Worm (Caenorhabditis elegans): ENCODE measurements around the gene F09E5.16.

F09E5.16 gene

ce11 chrII:5379614-5380077 lies 14.1 kb upstream of the F09E5.16 start, which contains the start of gene pkc-3 (continued):
- TF ChIP-seq ceh-100 (GFP tag; IDR thresholded peaks at IDR 0.05) (peak; percentile 23; the same call in 1 of the 2 replicates), B0261.1 (tag; optimal IDR thresholded peaks at IDR 0.05) (no peak), egl-44 (GFP tag; IDR thresholded peaks at IDR 0.05) (peak; percentile 30; the same call in 1 of the 2 replicates), ztf-3 (GFP tag; optimal IDR thresholded peaks at IDR 0.05) (no peak), nhr-179 (tag; optimal IDR thresholded peaks at IDR 0.05) (no peak), madf-3 (GFP tag; IDR thresholded peaks at IDR 0.05) (peak; percentile 72), attf-6 (GFP tag; IDR thresholded peaks at IDR 0.05) (peak; percentile 45; the same call in 1 of the 2 replicates)

DNA sequence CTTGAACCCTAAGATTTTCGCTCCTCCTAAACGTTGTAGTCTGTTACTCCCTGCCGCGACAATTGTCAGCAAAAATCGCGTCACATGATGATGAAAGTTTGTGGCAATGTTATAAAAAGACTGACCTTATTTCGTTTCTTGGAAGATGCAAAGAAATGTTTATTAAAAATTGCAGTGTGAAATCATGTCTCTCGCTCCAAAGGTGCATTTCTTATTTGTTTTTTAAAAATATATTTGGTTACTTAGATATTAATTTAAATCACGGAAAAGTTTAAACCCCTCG lies 12.6 kb upstream of the F09E5.16 start:
- TF ChIP-seq tlf-1 (GFP tag; optimal IDR thresholded peaks at IDR 0.05) (no peak), lin-26 (GFP tag; IDR thresholded peaks at IDR 0.05) (0 out of 2 replicates have a peak, but pooled peaks have one; percentile 29), atf-7 (tag; optimal IDR thresholded peaks at IDR 0.05) (no peak), let-607 (tag; optimal IDR thresholded peaks at IDR 0.05) (peak in 1 of 2 experiments; percentile 5), nhr-80 (tag; optimal IDR thresholded peaks at IDR 0.05) (peak; percentile 16), hmg-20 (GFP tag; IDR thresholded peaks at IDR 0.05) (no peak), B0019.2 (GFP tag; conservative IDR thresholded peaks at IDR 0.05) (no peak), ZK185.1 (tag; optimal IDR thresholded peaks at IDR 0.05; ENCODE audit: poor library complexity, severe bottlenecking) (no peak), K12H6.12 (tag; optimal IDR thresholded peaks at IDR 0.05) (no peak), fkh-3 (tag; optimal IDR thresholded peaks at IDR 0.05) (no peak), C06A6.2 (GFP tag; conservative IDR thresholded peaks at IDR 0.05) (no peak), bed-1 (GFP tag; IDR thresholded peaks at IDR 0.05) (no peak), mxl-1 (tag; optimal IDR thresholded peaks at IDR 0.05) (no peak), dpff-1 (tag; optimal IDR thresholded peaks at IDR 0.05) (no peak)

ce11 chrII:5377467-5378238 lies 12.1 kb upstream of the F09E5.16 start, which contains the start of gene prdx-2:
Gene prdx-2 (plus strand): TSS chrII:5378195.
- no peak for TF ChIP-seq mxl-1 (tag; optimal IDR thresholded peaks at IDR 0.05)
- no peak for TF ChIP-seq Y79H2A.3 (GFP tag; conservative IDR thresholded peaks at IDR 0.05)
- no peak for TF ChIP-seq zim-3 (tag; optimal IDR thresholded peaks at IDR 0.05)
- no peak for TF ChIP-seq snpc-4 (GFP tag; optimal IDR thresholded peaks at IDR 0.05)
- TF ChIP-seq snpc-4 (tag; optimal IDR thresholded peaks at IDR 0.05), result no peak
- TF ChIP-seq tlf-1 (GFP tag; optimal IDR thresholded peaks at IDR 0.05), result peak; percentile 81
- no peak for TF ChIP-seq egrh-3 (GFP tag; IDR thresholded peaks at IDR 0.05)
- TF ChIP-seq lin-54 (GFP tag; optimal IDR thresholded peaks at IDR 0.05), result peak; percentile 75
- TF ChIP-seq aptf-3 (GFP tag; IDR thresholded peaks at IDR 0.05), result no peak
- no peak for TF ChIP-seq bed-2 (GFP tag; IDR thresholded peaks at IDR 0.05)
- peak; percentile 35 for TF ChIP-seq snpc-3.4 (tag; optimal IDR thresholded peaks at IDR 0.05)
- no peak for TF ChIP-seq F22D6.2 (tag; optimal IDR thresholded peaks at IDR 0.05)
- no peak for TF ChIP-seq gei-17 (GFP tag; optimal IDR thresholded peaks at IDR 0.05)
- no peak for TF ChIP-seq egl-44 (GFP tag; IDR thresholded peaks at IDR 0.05)
- peak; percentile 67; the same call in 1 of the 2 replicates for TF ChIP-seq Y95B8A.8 (GFP tag; IDR thresholded peaks at IDR 0.05)
- TF ChIP-seq nhr-120 (GFP tag; IDR thresholded peaks at IDR 0.05), result no peak
- TF ChIP-seq athp-1 (tag; optimal IDR thresholded peaks at IDR 0.05), result peak; percentile 44
- no peak for TF ChIP-seq hlh-26 (GFP tag; conservative IDR thresholded peaks at IDR 0.05)
- TF ChIP-seq pbrm-1 (GFP tag; IDR thresholded peaks at IDR 0.05), result peak; percentile 68; the same call in 1 of the 2 replicates
- peak; percentile 68; the same call in 1 of the 2 replicates for TF ChIP-seq attf-6 (GFP tag; IDR thresholded peaks at IDR 0.05)
- TF ChIP-seq let-526 (GFP tag; IDR thresholded peaks at IDR 0.05), result no peak
- TF ChIP-seq ztf-3 (GFP tag; optimal IDR thresholded peaks at IDR 0.05), result no peak
- TF ChIP-seq lag-1 (GFP tag; IDR thresholded peaks at IDR 0.05), result no peak
- peak; percentile 14; the same call in 1 of the 2 replicates for TF ChIP-seq hmg-1.2 (GFP tag; IDR thresholded peaks at IDR 0.05)
- no peak for TF ChIP-seq akir-1 (GFP tag; optimal IDR thresholded peaks at IDR 0.05)
- peak; percentile 37 for TF ChIP-seq unc-130 (GFP tag; optimal IDR thresholded peaks at IDR 0.05)
- TF ChIP-seq cebp-1 (GFP tag; IDR thresholded peaks at IDR 0.05), result no peak
- TF ChIP-seq cebp-1 (tag; optimal IDR thresholded peaks at IDR 0.05), result no peak
- TF ChIP-seq ztf-22 (GFP tag; optimal IDR thresholded peaks at IDR 0.05), result no peak
- no peak for TF ChIP-seq hmg-20 (GFP tag; IDR thresholded peaks at IDR 0.05)
